Worm (Caenorhabditis elegans) whole organism, young adult: ENCODE data around the gene Y7A5A.2.

Experiments
- B0035.1 ChIP-seq: sonication (generic microtip); optimal IDR thresholded peaks from 2 replicates; lab custom pipeline; 2016; ENCODE audit warnings: missing genetic modification characterization, mild to moderate bottlenecking, missing compliant biosample characterization, missing genotype, missing genetic modification reagents
- B0261.1 ChIP-seq: sonication (generic microtip); optimal IDR thresholded peaks from 2 replicates; lab custom pipeline; 2016; ENCODE audit warnings: mild to moderate bottlenecking, missing genetic modification characterization, moderate library complexity, missing compliant biosample characterization
- C17E4.6 ChIP-seq: fragments of 200-800 bp; sonication (Bioruptor generic); IDR thresholded peaks from 2 replicates; pipeline ENCODE4 v1.3.6; 2022; ENCODE audit warnings: missing genetic modification reagents, missing genetic modification characterization, missing compliant biosample characterization
- D2030.7 ChIP-seq: fragments of 200-800 bp; sonication (Bioruptor generic); IDR thresholded peaks from 2 replicates; pipeline ENCODE4 v1.3.6; 2022; ENCODE audit warnings: missing genetic modification reagents, missing genetic modification characterization, missing compliant biosample characterization
- F10E7.11 ChIP-seq: sonication (generic microtip); optimal IDR thresholded peaks from 2 replicates; lab custom pipeline; 2017; ENCODE audit warnings: mild to moderate bottlenecking, missing genetic modification characterization, moderate library complexity, missing compliant biosample characterization
- F22D6.2 ChIP-seq: sonication (generic microtip); optimal IDR thresholded peaks from 2 replicates; lab custom pipeline; 2016; ENCODE audit warnings: mild to moderate bottlenecking, missing genetic modification characterization, missing compliant biosample characterization
- F39B2.1 ChIP-seq: fragments of 200-800 bp; sonication (Bioruptor generic); IDR thresholded peaks from 2 replicates; pipeline ENCODE4 v1.3.6; 2022; ENCODE audit warnings: missing genetic modification reagents, missing genetic modification characterization, missing compliant biosample characterization
- F57A8.1 ChIP-seq: fragments of 200-800 bp; sonication (Bioruptor generic); optimal IDR thresholded peaks from 2 replicates; lab custom pipeline; 2018; ENCODE audit warnings: mild to moderate bottlenecking, missing genetic modification characterization, moderate library complexity, missing compliant biosample characterization
- F57C9.4 ChIP-seq: sonication (generic microtip); optimal IDR thresholded peaks from 2 replicates; lab custom pipeline; 2017; ENCODE audit warnings: mild to moderate bottlenecking, missing genetic modification characterization, missing compliant biosample characterization
- K11D2.4 ChIP-seq: fragments of 200-800 bp; sonication (Bioruptor generic); IDR thresholded peaks from 2 replicates; pipeline ENCODE4 v1.3.6; 2022; ENCODE audit warnings: missing genetic modification reagents, missing genetic modification characterization, missing compliant biosample characterization
- T07F8.4 ChIP-seq: sonication (generic microtip); optimal IDR thresholded peaks from 2 replicates; lab custom pipeline; 2016; ENCODE audit warnings: mild to moderate bottlenecking, missing genetic modification characterization, moderate library complexity, missing compliant biosample characterization
- Y53F4B.3 ChIP-seq: fragments of 200-800 bp; sonication (Bioruptor generic); IDR thresholded peaks from 2 replicates; pipeline ENCODE4 v1.3.6; 2022; ENCODE audit warnings: missing genetic modification reagents, missing genetic modification characterization, missing compliant biosample characterization
- Y56A3A.18 ChIP-seq: fragments of 200-800 bp; sonication (Bioruptor generic); IDR thresholded peaks from 2 replicates; pipeline ENCODE4 v1.3.6; 2022; ENCODE audit warnings: missing genetic modification reagents, missing genetic modification characterization, missing compliant biosample characterization
- Y67H2A.10 ChIP-seq: fragments of 200-800 bp; sonication (Bioruptor generic); conservative IDR thresholded peaks from 2 replicates; pipeline ENCODE4 v1.3.6; 2022; ENCODE audit warnings: missing genetic modification reagents, missing genetic modification characterization, missing compliant biosample characterization
- attf-3 ChIP-seq: fragments of 200-800 bp; sonication (Bioruptor generic); conservative IDR thresholded peaks from 2 replicates; pipeline ENCODE4 v1.3.6; 2022; ENCODE audit warnings: missing genetic modification reagents, missing genetic modification characterization, missing compliant biosample characterization
- attf-6 ChIP-seq: fragments of 200-800 bp; sonication (Bioruptor generic); IDR thresholded peaks from 2 replicates; pipeline ENCODE4 v1.3.6; 2022; ENCODE audit warnings: missing genetic modification reagents, missing genetic modification characterization, missing compliant biosample characterization
- ccch-3 ChIP-seq: fragments of 200-800 bp; sonication (Bioruptor generic); optimal IDR thresholded peaks from 2 replicates; lab custom pipeline; 2018; ENCODE audit warnings: mild to moderate bottlenecking, missing genetic modification characterization, missing compliant biosample characterization
- cebp-2 ChIP-seq: fragments of 200-800 bp; sonication (Bioruptor generic); IDR thresholded peaks from 2 replicates; pipeline ENCODE4 v1.3.6; 2022; ENCODE audit warnings: missing genetic modification characterization, missing compliant biosample characterization
- ceh-58 ChIP-seq: fragments of 200-800 bp; sonication (Bioruptor generic); IDR thresholded peaks from 2 replicates; pipeline ENCODE4 v1.3.6; 2022; ENCODE audit warnings: missing genetic modification characterization, missing compliant biosample characterization
- ceh-91 ChIP-seq: fragments of 200-800 bp; sonication (Bioruptor generic); IDR thresholded peaks from 2 replicates; pipeline ENCODE4 v1.3.6; 2022; ENCODE audit warnings: missing genetic modification reagents, missing genetic modification characterization, missing compliant biosample characterization
- die-1 ChIP-seq: sonication (generic microtip); optimal IDR thresholded peaks from 2 replicates; lab custom pipeline; 2016; ENCODE audit warnings: missing genotype, mild to moderate bottlenecking, missing genetic modification characterization, missing compliant biosample characterization
- dpff-1 ChIP-seq: sonication (generic microtip); optimal IDR thresholded peaks from 2 replicates; lab custom pipeline; 2017; ENCODE audit warnings: mild to moderate bottlenecking, missing genetic modification characterization, missing compliant biosample characterization
- egrh-3 ChIP-seq: fragments of 200-800 bp; sonication (Bioruptor generic); IDR thresholded peaks from 2 replicates; pipeline ENCODE4 v1.3.6; 2022; ENCODE audit warnings: missing genetic modification reagents, missing genetic modification characterization, missing compliant biosample characterization
- ekl-4 ChIP-seq: fragments of 200-800 bp; sonication (Bioruptor generic); IDR thresholded peaks from 2 replicates; pipeline ENCODE4 v1.3.6; 2022; ENCODE audit warnings: missing genetic modification reagents, missing genetic modification characterization, missing compliant biosample characterization
- him-1 ChIP-seq: sonication (generic microtip); optimal IDR thresholded peaks from 2 replicates; lab custom pipeline; 2016; ENCODE audit warnings: missing genotype, missing genetic modification reagents, missing genetic modification characterization, missing compliant biosample characterization
- lag-1 ChIP-seq: fragments of 200-800 bp; sonication (Bioruptor generic); IDR thresholded peaks from 2 replicates; pipeline ENCODE4 v1.3.6; 2022; ENCODE audit warnings: missing genetic modification reagents, missing genetic modification characterization, missing compliant biosample characterization
- let-607 ChIP-seq, 2 experiments: fragments of 200-800 bp in 1 of 2; sonication (Bioruptor generic) in 1 of 2; sonication (generic microtip) in 1 of 2; optimal IDR thresholded peaks; 2 replicates each; lab custom pipeline; 2016 to 2018; ENCODE audit warnings: mild to moderate bottlenecking in 2 of 2, missing compliant biosample characterization in 2 of 2, missing genetic modification characterization in 2 of 2, moderate library complexity in 2 of 2, missing genotype in 1 of 2
- lin-26 ChIP-seq: fragments of 200-800 bp; sonication (Bioruptor generic); IDR thresholded peaks from 2 replicates; pipeline ENCODE4 v1.3.6; 2022; ENCODE audit warnings: missing genetic modification reagents, missing genetic modification characterization, missing compliant biosample characterization
- lin-35 ChIP-seq, 3 experiments: fragments of 150-350 bp in 2 of 3; sonication (generic microtip) in 1 of 3; optimal IDR thresholded peaks; 2 replicates each; lab custom pipeline; 2014 to 2018; ENCODE audit warnings: missing biosample characterization in 3 of 3, missing genetic modification characterization in 3 of 3, missing genetic modification reagents in 3 of 3
- lin-54 ChIP-seq: fragments of 200-800 bp; sonication (Bioruptor generic); optimal IDR thresholded peaks from 2 replicates; lab custom pipeline; 2018; ENCODE audit warnings: mild to moderate bottlenecking, missing genetic modification characterization, missing compliant biosample characterization
- lsl-1 ChIP-seq: fragments of 200-800 bp; sonication (Bioruptor generic); optimal IDR thresholded peaks from 2 replicates; lab custom pipeline; 2018; ENCODE audit warnings: mild to moderate bottlenecking, missing genetic modification characterization, moderate library complexity, missing compliant biosample characterization
- madf-10 ChIP-seq: sonication (generic microtip); optimal IDR thresholded peaks from 2 replicates; lab custom pipeline; 2016; ENCODE audit warnings: mild to moderate bottlenecking, missing genetic modification characterization, missing compliant biosample characterization
- madf-3 ChIP-seq: fragments of 200-800 bp; sonication (Bioruptor generic); IDR thresholded peaks from 2 replicates; pipeline ENCODE4 v1.3.6; 2022; ENCODE audit warnings: missing genetic modification reagents, missing genetic modification characterization, missing compliant biosample characterization
- mcd-1 ChIP-seq: fragments of 200-800 bp; sonication (Bioruptor generic); IDR thresholded peaks from 2 replicates; pipeline ENCODE4 v1.3.6; 2022; ENCODE audit warnings: missing genetic modification reagents, missing genetic modification characterization, missing compliant biosample characterization
- mes-4 ChIP-seq: sonication (generic microtip); optimal IDR thresholded peaks from 2 replicates; lab custom pipeline; 2016; ENCODE audit warnings: missing genotype, missing genetic modification characterization, missing compliant biosample characterization
- mxl-1 ChIP-seq: sonication (generic microtip); optimal IDR thresholded peaks from 2 replicates; lab custom pipeline; 2016; ENCODE audit warnings: missing genetic modification characterization, missing compliant biosample characterization
- nhr-120 ChIP-seq: fragments of 200-800 bp; sonication (Bioruptor generic); IDR thresholded peaks from 2 replicates; pipeline ENCODE4 v1.3.6; 2022; ENCODE audit warnings: missing genetic modification characterization, missing compliant biosample characterization
- nhr-27 ChIP-seq: fragments of 200-800 bp; sonication (Bioruptor generic); optimal IDR thresholded peaks from 2 replicates; lab custom pipeline; 2018; ENCODE audit warnings: mild to moderate bottlenecking, missing genetic modification characterization, moderate library complexity, missing compliant biosample characterization
- pha-4 ChIP-seq: fragments of 150-350 bp; sonication (generic microtip); optimal IDR thresholded peaks from 2 replicates; lab custom pipeline; 2014; ENCODE audit warnings: missing biosample characterization, missing genetic modification reagents, missing genetic modification characterization
- rpc-1 ChIP-seq, 2 experiments: fragments of 150-350 bp in 1 of 2; sonication (generic microtip) in 1 of 2; optimal IDR thresholded peaks; 2 replicates each; lab custom pipeline; 2014 to 2018; ENCODE audit warnings: missing biosample characterization in 1 of 2, missing genetic modification characterization in 1 of 2, missing genetic modification reagents in 1 of 2, missing genotype in 1 of 2
- sdz-38 ChIP-seq: sonication (generic microtip); optimal IDR thresholded peaks from 2 replicates; lab custom pipeline; 2016; ENCODE audit warnings: missing genotype, missing genetic modification characterization, missing compliant biosample characterization
- snpc-1.1 ChIP-seq: sonication (generic microtip); optimal IDR thresholded peaks from 2 replicates; lab custom pipeline; 2017; ENCODE audit warnings: missing genetic modification characterization, mild to moderate bottlenecking, missing compliant biosample characterization, antibody characterized with exemption, moderate library complexity, missing genotype, missing genetic modification reagents; ENCODE audit not compliant: insufficient read depth
- tbp1 ChIP-seq: fragments of 200-800 bp; sonication (Bioruptor generic); optimal IDR thresholded peaks from 2 replicates; lab custom pipeline; 2018; ENCODE audit warnings: mild to moderate bottlenecking, missing genetic modification characterization, missing compliant biosample characterization
- unc-62 ChIP-seq: fragments of 150-350 bp; optimal IDR thresholded peaks from 2 replicates; lab custom pipeline; 2014; ENCODE audit warnings: missing biosample characterization, missing genetic modification reagents, missing genetic modification characterization
- ztf-18 ChIP-seq: sonication (generic microtip); optimal IDR thresholded peaks from 2 replicates; lab custom pipeline; 2016; ENCODE audit warnings: missing genotype, mild to moderate bottlenecking, missing genetic modification characterization, missing compliant biosample characterization
- ztf-25 ChIP-seq: fragments of 200-800 bp; sonication (Bioruptor generic); IDR thresholded peaks from 2 replicates; pipeline ENCODE4 v1.3.6; 2022; ENCODE audit warnings: missing genetic modification reagents, missing genetic modification characterization, missing compliant biosample characterization
- ztf-26 ChIP-seq: sonication (generic microtip); optimal IDR thresholded peaks from 2 replicates; lab custom pipeline; 2017; ENCODE audit warnings: missing genetic modification characterization, missing compliant biosample characterization
- ztf-3 ChIP-seq: fragments of 200-800 bp; sonication (Bioruptor generic); optimal IDR thresholded peaks from 2 replicates; lab custom pipeline; 2018; ENCODE audit warnings: mild to moderate bottlenecking, missing genetic modification characterization, missing compliant biosample characterization

Y7A5A.2 gene

ce11 chrX:15751245-15751644, 21.3 kb downstream of the Y7A5A.2 start (continued):
- peak; percentile 55 for TF ChIP-seq B0261.1 (tag; lab: Kevin White, UChicago)
- TF ChIP-seq madf-3 (GFP tag; lab: Robert Waterston, UW), result no peak
- peak; percentile 8 for TF ChIP-seq snpc-1.1
- TF ChIP-seq tbp1 (GFP tag; lab: Kevin White, UChicago), result peak; percentile 85
- peak; percentile 39; the same call in 1 of the 2 replicates for TF ChIP-seq Y56A3A.18 (GFP tag; lab: Robert Waterston, UW)
- TF ChIP-seq D2030.7 (GFP tag; lab: Robert Waterston, UW), result peak; percentile 75
- TF ChIP-seq ztf-25, result 0 out of 2 replicates have a peak, but pooled peaks have one; percentile 8
- TF ChIP-seq die-1 (tag; lab: Kevin White, UChicago), result peak; percentile 44
- TF ChIP-seq ekl-4, result 0 out of 2 replicates have a peak, but pooled peaks have one; percentile 17
- peak; percentile 77 for TF ChIP-seq lin-26 (GFP tag; lab: Robert Waterston, UW)
- no peak for TF ChIP-seq ceh-91
- TF ChIP-seq F39B2.1 (GFP tag; lab: Robert Waterston, UW), result 0 out of 2 replicates have a peak, but pooled peaks have one; percentile 20
- no peak for TF ChIP-seq lin-35 (GFP tag; optimal IDR thresholded peaks at IDR 0.05; lab: Kevin White, UChicago)

DNA sequence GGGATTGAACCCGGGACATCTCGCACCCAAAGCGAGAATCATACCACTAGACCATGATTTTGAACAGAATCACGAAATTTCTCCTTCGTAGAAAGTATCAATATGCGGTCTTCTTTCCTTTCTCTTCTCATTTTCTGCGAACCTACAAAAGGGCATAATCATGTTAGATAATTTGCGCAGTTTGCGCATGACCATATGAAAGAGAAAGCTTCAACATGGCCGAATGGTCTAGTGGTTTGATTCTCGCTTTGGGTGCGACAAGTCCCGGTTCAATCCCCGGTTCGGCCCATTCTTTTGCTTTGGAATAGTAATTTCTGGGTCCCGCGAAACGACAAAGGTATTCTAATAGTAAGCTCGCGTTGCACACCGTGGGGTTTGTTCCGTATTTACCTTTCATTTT, 24.7 kb downstream of the Y7A5A.2 start:
- TF ChIP-seq ccch-3 (GFP tag; lab: Kevin White, UChicago) (no peak), F57A8.1 (no peak), T07F8.4 (tag; lab: Kevin White, UChicago) (no peak), F22D6.2 (tag; lab: Kevin White, UChicago) (no peak), lin-54 (GFP tag; lab: Kevin White, UChicago) (no peak), nhr-120 (GFP tag; lab: Robert Waterston, UW) (no peak), B0035.1 (no peak), attf-6 (GFP tag; lab: Robert Waterston, UW) (peak; percentile 41), mxl-1 (tag; lab: Kevin White, UChicago) (no peak), F10E7.11 (tag; lab: Kevin White, UChicago) (no peak), sdz-38 (tag; lab: Kevin White, UChicago) (no peak), attf-3 (GFP tag; lab: Robert Waterston, UW) (no peak), rpc-1 (optimal IDR thresholded peaks at IDR 0.05; lab: Kevin White, UChicago) (peak; percentile 61), rpc-1 (tag; optimal IDR thresholded peaks at IDR 0.05; lab: Kevin White, UChicago) (peak; percentile 69), ztf-26 (tag; lab: Kevin White, UChicago) (peak; percentile 14), him-1 (tag; lab: Kevin White, UChicago) (no peak), ztf-3 (GFP tag; lab: Kevin White, UChicago) (no peak), lsl-1 (GFP tag; lab: Kevin White, UChicago) (no peak), K11D2.4 (GFP tag; lab: Robert Waterston, UW) (no peak), cebp-2 (no peak), mes-4 (no peak), lag-1 (GFP tag; lab: Robert Waterston, UW) (no peak), C17E4.6 (no peak), unc-62 (no peak), let-607 (tag; optimal IDR thresholded peaks at IDR 0.05; lab: Kevin White, UChicago) (no peak), tbp1 (GFP tag; lab: Kevin White, UChicago) (peak; percentile 80), egrh-3 (GFP tag; lab: Robert Waterston, UW) (no peak), madf-10 (tag; lab: Kevin White, UChicago) (no peak), Y53F4B.3 (GFP tag; lab: Robert Waterston, UW) (no peak), B0261.1 (tag; lab: Kevin White, UChicago) (peak; percentile 60), madf-3 (GFP tag; lab: Robert Waterston, UW) (no peak), nhr-27 (tag; lab: Kevin White, UChicago) (no peak), ztf-18 (no peak), pha-4 (tag; lab: Kevin White, UChicago) (no peak), dpff-1 (tag; lab: Kevin White, UChicago) (no peak), Y67H2A.10 (GFP tag; lab: Robert Waterston, UW) (no peak), ceh-58 (GFP tag; lab: Robert Waterston, UW) (no peak), F57C9.4 (tag; lab: Kevin White, UChicago) (no peak), mcd-1 (GFP tag; lab: Robert Waterston, UW) (0 out of 2 replicates have a peak, but pooled peaks have one; percentile 17)
